Worm (Caenorhabditis elegans) whole organism, L3 larva: Measurements from ENCODE around the gene K04D7.6.

Experiments used
- R02D3.7 ChIP-seq: fragments of 150-350 bp; optimal IDR thresholded peaks from 2 replicates; lab custom pipeline; 2014; ENCODE audit warnings: missing biosample characterization, missing genetic modification characterization
- aly-2 ChIP-seq: fragments of 150-350 bp; optimal IDR thresholded peaks from 2 replicates; lab custom pipeline; 2014; ENCODE audit warnings: missing biosample characterization, missing genetic modification characterization
- ceh-16 ChIP-seq: sonication (generic microtip); optimal IDR thresholded peaks from 2 replicates; lab custom pipeline; 2017; ENCODE audit warnings: missing biosample characterization, missing genetic modification characterization
- ceh-28 ChIP-seq: fragments of 150-350 bp; optimal IDR thresholded peaks from 2 replicates; lab custom pipeline; 2014; ENCODE audit warnings: missing biosample characterization, missing genetic modification reagents, missing genetic modification characterization
- ceh-82 ChIP-seq: fragments of 150-350 bp; optimal IDR thresholded peaks from 2 replicates; lab custom pipeline; 2014; ENCODE audit warnings: missing biosample characterization, missing genetic modification characterization
- ceh-9 ChIP-seq: sonication (generic microtip); optimal IDR thresholded peaks from 2 replicates; lab custom pipeline; 2018; ENCODE audit warnings: missing biosample characterization, missing genetic modification characterization
- daf-12 ChIP-seq: fragments of 150-350 bp; optimal IDR thresholded peaks from 2 replicates; lab custom pipeline; 2014; ENCODE audit warnings: missing biosample characterization, missing genetic modification reagents, missing genetic modification characterization
- egl-27 ChIP-seq: sonication (generic microtip); optimal IDR thresholded peaks from 4 replicates; lab custom pipeline; 2017; ENCODE audit warnings: missing biosample characterization, missing genetic modification reagents, missing genetic modification characterization
- egl-5 ChIP-seq: fragments of 150-350 bp; optimal IDR thresholded peaks from 2 replicates; lab custom pipeline; 2017; ENCODE audit warnings: missing biosample characterization, missing genetic modification reagents, missing genetic modification characterization, inconsistent platforms
- elt-1 ChIP-seq: fragments of 150-350 bp; optimal IDR thresholded peaks from 2 replicates; lab custom pipeline; 2014; ENCODE audit warnings: missing biosample characterization, missing genetic modification characterization
- elt-2 ChIP-seq: sonication (generic microtip); optimal IDR thresholded peaks from 2 replicates; lab custom pipeline; 2016; ENCODE audit warnings: missing genetic modification reagents, mild to moderate bottlenecking, missing genetic modification characterization, missing compliant biosample characterization
- eor-1 ChIP-seq, 2 experiments: fragments of 150-350 bp; optimal IDR thresholded peaks; 2 replicates each; lab custom pipeline; 2014 to 2018; ENCODE audit warnings: missing biosample characterization in 2 of 2, missing genetic modification characterization in 2 of 2
- fkh-10 ChIP-seq: sonication (generic microtip); optimal IDR thresholded peaks from 2 replicates; lab custom pipeline; 2017; ENCODE audit warnings: missing biosample characterization, missing genetic modification reagents, missing genetic modification characterization
- fkh-2 ChIP-seq: fragments of 150-350 bp; optimal IDR thresholded peaks from 2 replicates; lab custom pipeline; 2014; ENCODE audit warnings: missing biosample characterization, missing genetic modification reagents, missing genetic modification characterization
- hmg-11 ChIP-seq: sonication (generic microtip); optimal IDR thresholded peaks from 2 replicates; lab custom pipeline; 2016; ENCODE audit warnings: missing genetic modification characterization, missing compliant biosample characterization
- jun-1 ChIP-seq: fragments of 150-350 bp; optimal IDR thresholded peaks from 2 replicates; lab custom pipeline; 2014; ENCODE audit warnings: missing biosample characterization, missing genetic modification reagents, missing genetic modification characterization
- lin-15B ChIP-seq: fragments of 150-350 bp; optimal IDR thresholded peaks from 2 replicates; lab custom pipeline; 2014; ENCODE audit warnings: missing biosample characterization, missing genetic modification characterization
- lin-39 ChIP-seq: fragments of 150-350 bp; optimal IDR thresholded peaks from 2 replicates; lab custom pipeline; 2018; ENCODE audit warnings: missing biosample characterization, missing genetic modification reagents, missing genetic modification characterization
- mdl-1 ChIP-seq: fragments of 150-350 bp; optimal IDR thresholded peaks from 2 replicates; lab custom pipeline; 2014; ENCODE audit warnings: missing biosample characterization, missing genetic modification characterization
- mml-1 ChIP-seq: fragments of 150-350 bp; sonication (generic microtip); optimal IDR thresholded peaks from 3 replicates; lab custom pipeline; 2014; ENCODE audit warnings: missing biosample characterization, missing genetic modification characterization
- nfya-1 ChIP-seq: sonication (generic microtip); optimal IDR thresholded peaks from 2 replicates; lab custom pipeline; 2017; ENCODE audit warnings: missing genetic modification characterization, mild to moderate bottlenecking, missing compliant biosample characterization, antibody characterized with exemption, moderate library complexity; ENCODE audit not compliant: insufficient read depth
- nhr-11 ChIP-seq: fragments of 150-350 bp; optimal IDR thresholded peaks from 2 replicates; lab custom pipeline; 2014; ENCODE audit warnings: missing biosample characterization, missing genetic modification characterization
- nhr-12 ChIP-seq: fragments of 150-350 bp; optimal IDR thresholded peaks from 2 replicates; lab custom pipeline; 2014; ENCODE audit warnings: missing biosample characterization, missing genetic modification characterization
- nhr-23 ChIP-seq: fragments of 150-350 bp; optimal IDR thresholded peaks from 2 replicates; lab custom pipeline; 2014; ENCODE audit warnings: missing biosample characterization, missing genetic modification reagents, missing genetic modification characterization
- nhr-25 ChIP-seq: sonication (generic microtip); optimal IDR thresholded peaks from 2 replicates; lab custom pipeline; 2017; ENCODE audit warnings: missing biosample characterization, missing genetic modification characterization
- nhr-28 ChIP-seq: fragments of 150-350 bp; optimal IDR thresholded peaks from 2 replicates; lab custom pipeline; 2014; ENCODE audit warnings: missing biosample characterization, missing genetic modification characterization
- nhr-43 ChIP-seq: sonication (generic microtip); optimal IDR thresholded peaks from 2 replicates; lab custom pipeline; 2016; ENCODE audit warnings: mild to moderate bottlenecking, missing genetic modification characterization, missing compliant biosample characterization; ENCODE audit not compliant: poor library complexity, severe bottlenecking
- nhr-67 ChIP-seq: fragments of 150-350 bp; optimal IDR thresholded peaks from 2 replicates; lab custom pipeline; 2014; ENCODE audit warnings: missing biosample characterization, missing genetic modification characterization
- nhr-76 ChIP-seq: fragments of 150-350 bp; sonication (generic microtip); optimal IDR thresholded peaks from 5 replicates; lab custom pipeline; 2014; ENCODE audit warnings: missing biosample characterization, missing genetic modification characterization
- pha-4 ChIP-seq: fragments of 150-350 bp; optimal IDR thresholded peaks from 2 replicates; lab custom pipeline; 2014; ENCODE audit warnings: missing biosample characterization, missing genetic modification reagents, missing genetic modification characterization
- pqm-1 ChIP-seq: fragments of 150-350 bp; optimal IDR thresholded peaks from 2 replicates; lab custom pipeline; 2017; ENCODE audit warnings: missing biosample characterization, missing genetic modification characterization, inconsistent platforms
- sea-2 ChIP-seq: fragments of 150-350 bp; sonication (generic microtip); optimal IDR thresholded peaks from 4 replicates; lab custom pipeline; 2014; ENCODE audit warnings: missing biosample characterization, missing genetic modification reagents, missing genetic modification characterization
- snpc-4 ChIP-seq: fragments of 150-350 bp; optimal IDR thresholded peaks from 2 replicates; lab custom pipeline; 2014; ENCODE audit warnings: missing biosample characterization, missing genetic modification characterization
- tbx-2 ChIP-seq: sonication (generic microtip); optimal IDR thresholded peaks from 2 replicates; lab custom pipeline; 2016; ENCODE audit warnings: mild to moderate bottlenecking, missing genetic modification characterization, missing compliant biosample characterization
- unc-39 ChIP-seq: sonication (generic microtip); optimal IDR thresholded peaks from 4 replicates; lab custom pipeline; 2017; ENCODE audit warnings: missing biosample characterization, missing genetic modification characterization
- unc-62 ChIP-seq: fragments of 150-350 bp; sonication (generic microtip); optimal IDR thresholded peaks from 4 replicates; lab custom pipeline; 2014; ENCODE audit warnings: missing biosample characterization, missing genetic modification reagents, missing genetic modification characterization
- zag-1 ChIP-seq: fragments of 150-350 bp; optimal IDR thresholded peaks from 2 replicates; lab custom pipeline; 2014; ENCODE audit warnings: missing biosample characterization, missing genetic modification characterization
- ztf-11 ChIP-seq: fragments of 150-350 bp; optimal IDR thresholded peaks from 2 replicates; lab custom pipeline; 2014; ENCODE audit warnings: missing biosample characterization, missing genetic modification characterization
- ztf-4 ChIP-seq: fragments of 150-350 bp; optimal IDR thresholded peaks from 2 replicates; lab custom pipeline; 2014; ENCODE audit warnings: missing biosample characterization, missing genetic modification characterization

The K04D7.6 gene

DNA sequence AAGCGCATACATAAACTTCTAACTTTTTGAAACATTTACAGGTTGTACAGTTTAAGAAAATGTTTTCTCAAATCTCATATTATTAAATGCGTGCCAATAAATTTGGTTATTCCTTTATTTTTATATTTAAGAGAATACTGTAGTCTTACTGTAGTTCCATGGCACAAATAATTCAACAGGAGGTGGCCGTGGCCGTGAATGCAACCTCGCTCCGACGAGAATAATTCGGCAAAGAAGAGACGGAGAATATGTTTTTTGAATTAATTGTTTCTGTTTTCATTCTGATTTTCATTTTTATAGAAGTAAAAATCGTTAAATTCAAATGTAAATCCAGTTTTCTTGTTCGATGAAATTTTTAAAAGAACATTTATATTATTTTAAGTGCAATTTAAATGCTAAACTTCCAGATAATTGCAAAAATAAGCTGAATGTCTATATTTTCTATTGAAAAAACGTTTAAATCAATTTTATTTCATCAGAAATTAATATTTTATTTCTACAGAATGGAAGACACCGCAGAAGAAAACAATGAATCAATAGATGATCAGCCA, 8.7 kb downstream of the K04D7.6 start, which contains the start of gene gon-4:
Gene gon-4, plus strand, starts transcription at position 501 of the 551 bp plus-strand sequence.
- no peak for TF ChIP-seq lin-39 (tag; lab: Kevin White, UChicago)
- TF ChIP-seq daf-12 (tag; lab: Kevin White, UChicago) = no peak
- peak; percentile 57 for TF ChIP-seq lin-15B (tag; lab: Kevin White, UChicago)
- TF ChIP-seq snpc-4 (tag; lab: Kevin White, UChicago) = peak; percentile 29
- TF ChIP-seq tbx-2 = no peak
- no peak for TF ChIP-seq pha-4 (tag; lab: Kevin White, UChicago)
- no peak for TF ChIP-seq nhr-28

- TF ChIP-seq lin-39 (tag; lab: Kevin White, UChicago) (no peak), daf-12 (tag; lab: Kevin White, UChicago) (no peak), elt-2 (tag; lab: Kevin White, UChicago) (no peak), fkh-10 (GFP tag; lab: Kevin White, UChicago) (no peak), nhr-25 (tag; lab: Kevin White, UChicago) (no peak), hmg-11 (tag; lab: Kevin White, UChicago) (no peak), egl-27 (tag; lab: Kevin White, UChicago) (no peak), mdl-1 (tag; lab: Kevin White, UChicago) (no peak), pha-4 (tag; lab: Kevin White, UChicago) (no peak), ztf-4 (no peak), mml-1 (tag; lab: Kevin White, UChicago) (no peak), fkh-2 (tag; lab: Kevin White, UChicago) (no peak), nfya-1 (no peak), pqm-1 (no peak), ceh-16 (tag; lab: Kevin White, UChicago) (no peak), nhr-11 (tag; lab: Kevin White, UChicago) (no peak), nhr-43 (tag; lab: Kevin White, UChicago) (no peak), nhr-76 (no peak)
Measured at ce11 chrIV:10194345-10194744, 11.7 kb downstream of the K04D7.6 start, which contains the start of gene ptrg-1. Gene ptrg-1 (minus strand): TSS chrIV:10194445.

- TF ChIP-seq fkh-10 (GFP tag; lab: Kevin White, UChicago) = peak; percentile 84
- TF ChIP-seq daf-12 (tag; lab: Kevin White, UChicago) = no peak
Measured at ce11 chrIV:10191498-10191897, 14.6 kb downstream of the K04D7.6 start.

ce11 chrIV:10190586-10190985, 15.5 kb downstream of the K04D7.6 start:
- TF ChIP-seq jun-1 (tag; lab: Kevin White, UChicago) = no peak
- TF ChIP-seq daf-12 (tag; lab: Kevin White, UChicago) = no peak
- no peak for TF ChIP-seq nhr-28
- no peak for TF ChIP-seq ceh-82 (tag; lab: Kevin White, UChicago)
- no peak for TF ChIP-seq nhr-43 (tag; lab: Kevin White, UChicago)
- no peak for TF ChIP-seq egl-5 (tag; lab: Kevin White, UChicago)
- no peak for TF ChIP-seq elt-1 (tag; lab: Kevin White, UChicago)
- no peak for TF ChIP-seq tbx-2
- no peak for TF ChIP-seq nhr-23 (tag; lab: Kevin White, UChicago)
- TF ChIP-seq nhr-25 (tag; lab: Kevin White, UChicago) = no peak
- TF ChIP-seq ceh-9 (tag; lab: Kevin White, UChicago) = no peak

ce11 chrIV:10188505-10188904, 17.6 kb downstream of the K04D7.6 start:
- TF ChIP-seq aly-2 (tag; lab: Kevin White, UChicago) (no peak), fkh-10 (GFP tag; lab: Kevin White, UChicago) (peak; percentile 62)

- TF ChIP-seq elt-2 (tag; lab: Kevin White, UChicago) = no peak
- no peak for TF ChIP-seq fkh-2 (tag; lab: Kevin White, UChicago)
- TF ChIP-seq sea-2 (GFP tag; lab: Kevin White, UChicago) = no peak
- peak; percentile 52 for TF ChIP-seq egl-5 (tag; lab: Kevin White, UChicago)
- TF ChIP-seq unc-62 (GFP tag; lab: Kevin White, UChicago) = no peak
- TF ChIP-seq ceh-9 (tag; lab: Kevin White, UChicago) = no peak
- no peak for TF ChIP-seq lin-39 (tag; lab: Kevin White, UChicago)
- TF ChIP-seq zag-1 = no peak
- TF ChIP-seq ceh-28 (tag; lab: Kevin White, UChicago) = peak; percentile 14
- no peak for TF ChIP-seq daf-12 (tag; lab: Kevin White, UChicago)
- TF ChIP-seq elt-1 (tag; lab: Kevin White, UChicago) = no peak
- TF ChIP-seq tbx-2 = no peak
- TF ChIP-seq unc-39 (tag; lab: Kevin White, UChicago) = no peak
- no peak for TF ChIP-seq nhr-76
- TF ChIP-seq nhr-12 (tag; lab: Kevin White, UChicago) = no peak
- no peak for TF ChIP-seq ztf-11
- peak; percentile 37 for TF ChIP-seq nfya-1
- TF ChIP-seq nhr-67 = no peak
- TF ChIP-seq R02D3.7 (tag; lab: Kevin White, UChicago) = no peak
- TF ChIP-seq mml-1 (tag; lab: Kevin White, UChicago) = no peak
- no peak for TF ChIP-seq nhr-23 (tag; lab: Kevin White, UChicago)
- no peak for TF ChIP-seq eor-1 (tag; optimal IDR thresholded peaks at IDR 0.05; lab: Kevin White, UChicago)
- no peak for TF ChIP-seq ztf-4
Measured at ce11 chrIV:10180133-10180749, 25.8 kb downstream of the K04D7.6 start, which contains the start of gene gta-1. Gene gta-1 (plus strand): TSS chrIV:10180660.
